Worm (Caenorhabditis elegans): ENCODE data around the gene ipla-3.
A peak's percentile ranks its signal among the peaks of the same experiment; 100 is the strongest.

The ipla-3 gene

DNA sequence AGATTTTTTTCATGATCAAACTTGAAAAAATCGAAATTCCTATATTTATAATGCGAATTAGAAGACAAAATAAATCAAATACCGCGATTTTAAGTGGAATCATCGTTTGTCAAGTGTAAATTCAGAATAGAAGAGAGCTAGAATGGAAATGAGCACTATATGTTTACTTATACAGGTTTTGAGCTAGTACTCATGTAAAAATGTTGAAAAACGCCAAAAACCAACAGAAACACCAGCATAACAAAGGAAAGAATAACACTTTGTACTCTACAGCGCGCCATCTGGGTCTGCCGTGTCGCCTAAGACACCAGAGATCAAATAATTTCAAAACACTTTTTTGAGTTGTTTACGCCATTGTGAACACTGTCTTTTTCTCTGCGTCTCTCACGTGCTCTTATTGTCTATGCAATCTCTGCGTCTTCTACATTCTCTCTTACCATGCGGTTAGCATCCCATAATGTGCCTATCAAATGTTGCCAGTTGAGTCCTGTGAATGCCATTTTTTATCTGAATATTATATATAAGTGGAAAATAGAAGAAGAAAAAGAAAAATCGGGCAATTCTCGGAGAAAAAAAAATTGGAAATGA is at the start of gene ipla-3:
Gene ipla-3, minus strand, starts transcription at position 510 of the 588 bp plus-strand sequence.
- TF ChIP-seq ceh-82 (tag; optimal IDR thresholded peaks at IDR 0.05) (peak in 2 of 3 experiments; percentile 21 to 53), dsc-1 (tag; optimal IDR thresholded peaks at IDR 0.05) (no peak), mdl-1 (tag; optimal IDR thresholded peaks at IDR 0.05) (peak in 1 of 2 experiments; percentile 71), snpc-4 (tag; optimal IDR thresholded peaks at IDR 0.05) (peak; percentile 18), sox-4 (tag; optimal IDR thresholded peaks at IDR 0.05) (no peak), F16B12.6 (tag; optimal IDR thresholded peaks at IDR 0.05) (no peak), mep-1 (tag; optimal IDR thresholded peaks at IDR 0.05) (peak; percentile 56), nhr-85 (tag) (peak; percentile 58), aha-1 (tag; optimal IDR thresholded peaks at IDR 0.05) (no peak), ztf-4 (tag; optimal IDR thresholded peaks at IDR 0.05) (peak; percentile 10), C04F5.9 (tag; optimal IDR thresholded peaks at IDR 0.05) (no peak), lir-3 (tag; optimal IDR thresholded peaks at IDR 0.05; ENCODE audit: poor library complexity) (no peak), elt-2 (tag; optimal IDR thresholded peaks at IDR 0.05) (peak; percentile 77), ama-1 (optimal IDR thresholded peaks at IDR 0.05) (no peak), jun-1 (tag; optimal IDR thresholded peaks at IDR 0.05) (peak; percentile 10), swsn-7 (tag; optimal IDR thresholded peaks at IDR 0.05) (peak; percentile 42), nhr-20 (tag; optimal IDR thresholded peaks at IDR 0.05) (peak; percentile 50), nhr-28 (tag; optimal IDR thresholded peaks at IDR 0.05) (no peak), nhr-76 (tag; optimal IDR thresholded peaks at IDR 0.05) (no peak), nhr-71 (tag; optimal IDR thresholded peaks at IDR 0.05) (peak; percentile 68), nhr-77 (tag; optimal IDR thresholded peaks at IDR 0.05) (peak; percentile 30), aly-2 (tag; optimal IDR thresholded peaks at IDR 0.05) (no peak), efl-1 (optimal IDR thresholded peaks at IDR 0.05) (peak; percentile 28 to 42), efl-1 (GFP tag; optimal IDR thresholded peaks at IDR 0.05 in 1 of 2) (peak in 1 of 2 experiments; percentile 85), xbp-1 (tag; optimal IDR thresholded peaks at IDR 0.05) (peak; percentile 7), mab-9 (GFP tag; IDR thresholded peaks at IDR 0.05) (0 out of 2 replicates have a peak, but pooled peaks have one; percentile 26), blmp-1 (tag; optimal IDR thresholded peaks at IDR 0.05) (no peak), snu-23 (GFP tag; optimal IDR thresholded peaks at IDR 0.05) (peak; percentile 52), skn-1 (tag; optimal IDR thresholded peaks at IDR 0.05) (peak; percentile 36), vab-15 (tag; optimal IDR thresholded peaks at IDR 0.05) (no peak), nhr-84 (tag; optimal IDR thresholded peaks at IDR 0.05) (no peak), lsy-2 (tag; optimal IDR thresholded peaks at IDR 0.05) (peak; percentile 22 to 59), nhr-11 (tag; optimal IDR thresholded peaks at IDR 0.05) (no peak), sptf-1 (tag; optimal IDR thresholded peaks at IDR 0.05) (no peak), dpl-1 (GFP tag; optimal IDR thresholded peaks at IDR 0.05) (peak in 2 of 3 experiments; percentile 21 to 36), lin-35 (GFP tag; optimal IDR thresholded peaks at IDR 0.05) (peak; percentile 20 to 60), nhr-90 (tag; optimal IDR thresholded peaks at IDR 0.05; ENCODE audit: poor library complexity) (peak; percentile 67), ceh-8 (GFP tag; optimal IDR thresholded peaks at IDR 0.05) (no peak)

- TF ChIP-seq fos-1 (tag; optimal IDR thresholded peaks at IDR 0.05) (peak; percentile 95), F16B12.6 (tag; optimal IDR thresholded peaks at IDR 0.05) (no peak), fkh-4 (tag; optimal IDR thresholded peaks at IDR 0.05; ENCODE audit: borderline replicate concordance) (peak; percentile 83), nhr-47 (tag; optimal IDR thresholded peaks at IDR 0.05) (peak; percentile 99), lir-3 (tag; optimal IDR thresholded peaks at IDR 0.05; ENCODE audit: poor library complexity) (peak; percentile 90), nhr-237 (tag; optimal IDR thresholded peaks at IDR 0.05) (peak; percentile 94), pag-3 (tag; optimal IDR thresholded peaks at IDR 0.05; ENCODE audit: borderline replicate concordance, insufficient read depth) (no peak), aha-1 (tag; optimal IDR thresholded peaks at IDR 0.05) (peak; percentile 77), aly-2 (tag; optimal IDR thresholded peaks at IDR 0.05) (peak; percentile 67), pax-3 (tag; optimal IDR thresholded peaks at IDR 0.05) (peak; percentile 98), nhr-84 (tag; optimal IDR thresholded peaks at IDR 0.05) (no peak), nhr-11 (tag; optimal IDR thresholded peaks at IDR 0.05) (peak; percentile 93), nhr-77 (tag; optimal IDR thresholded peaks at IDR 0.05) (peak; percentile 97), irx-1 (tag; optimal IDR thresholded peaks at IDR 0.05) (peak; percentile 94), mdl-1 (tag; optimal IDR thresholded peaks at IDR 0.05) (peak; percentile 99 to 100), efl-3 (GFP tag; optimal IDR thresholded peaks at IDR 0.05) (peak; percentile 58), rnt-1 (tag; optimal IDR thresholded peaks at IDR 0.05) (peak; percentile 94), unc-98 (GFP tag; IDR thresholded peaks at IDR 0.05) (peak; percentile 64; the same call in 1 of the 2 replicates), unc-130 (tag; optimal IDR thresholded peaks at IDR 0.05) (peak; percentile 98), C34B4.2 (tag; optimal IDR thresholded peaks at IDR 0.05) (peak; percentile 58), ces-1 (GFP tag; optimal IDR thresholded peaks at IDR 0.05) (peak; percentile 66), lin-13 (GFP tag; optimal IDR thresholded peaks at IDR 0.05) (peak; percentile 95), snpc-4 (tag; optimal IDR thresholded peaks at IDR 0.05) (peak; percentile 73)
Measured at ce11 chrV:20778257-20778697, 49.2 kb upstream of the ipla-3 start.
